Fruit fly (Drosophila melanogaster) Kc167 (cell line): ENCODE results near the gene CG14245.

Experiments used
- Myc ChIP-seq: fragments of >200 bp; optimal IDR thresholded peaks from 2 replicates; lab custom pipeline; 2017; ENCODE audit warnings: missing external identifiers
- Sin3A ChIP-seq: fragments of >200 bp; optimal IDR thresholded peaks from 2 replicates; lab custom pipeline; 2018; ENCODE audit warnings: missing external identifiers
- h ChIP-seq: fragments of >200 bp; optimal IDR thresholded peaks from 3 replicates; lab custom pipeline; 2018; ENCODE audit warnings: missing external identifiers
- insv ChIP-seq: fragments of >200 bp; optimal IDR thresholded peaks from 3 replicates; lab custom pipeline; 2018; ENCODE audit warnings: missing external identifiers
- psq ChIP-seq: fragments of >200 bp; optimal IDR thresholded peaks from 2 replicates; lab custom pipeline; 2017; ENCODE audit warnings: missing external identifiers
- ttk ChIP-seq: sonication (Bioruptor generic); optimal IDR thresholded peaks from 2 replicates; lab custom pipeline; 2017; ENCODE audit warnings: missing external identifiers

Gene CG14245

dm6 chr3R:26728427-26728826 is at the start of gene CG14245:
TSS of gene CG14245 (plus strand) at chr3R:26728727.
- TF ChIP-seq ttk (lab: Kevin White, UChicago) (no peak), Sin3A (lab: Kevin White, UChicago) (no peak), Myc (lab: Kevin White, UChicago) (no peak), h (lab: Kevin White, UChicago) (no peak), insv (lab: Kevin White, UChicago) (no peak), psq (lab: Kevin White, UChicago) (no peak)

- TF ChIP-seq h (lab: Kevin White, UChicago): no peak
- no peak for TF ChIP-seq psq (lab: Kevin White, UChicago)
- TF ChIP-seq insv (lab: Kevin White, UChicago): no peak
- no peak for TF ChIP-seq ttk (lab: Kevin White, UChicago)
- TF ChIP-seq Myc (lab: Kevin White, UChicago): no peak
- no peak for TF ChIP-seq Sin3A (lab: Kevin White, UChicago)
These were observed 46.6 kb upstream of the CG14245 start, which contains the start of gene beat-VII for dm6 chr3R:26681947-26682346. TSS of gene beat-VII (minus strand) at chr3R:26681966.

dm6 chr3R:26690197-26690596 is 38.3 kb upstream of the CG14245 start:
- TF ChIP-seq Myc (lab: Kevin White, UChicago) (no peak), h (lab: Kevin White, UChicago) (no peak), Sin3A (lab: Kevin White, UChicago) (no peak), psq (lab: Kevin White, UChicago) (no peak), ttk (lab: Kevin White, UChicago) (no peak), insv (lab: Kevin White, UChicago) (no peak)

dm6 chr3R:26693490-26693889 is 35.0 kb upstream of the CG14245 start, which contains the start of gene TwdlQ:
TSS of gene TwdlQ (minus strand) at chr3R:26693590.
- TF ChIP-seq Myc (lab: Kevin White, UChicago): no peak
- TF ChIP-seq insv (lab: Kevin White, UChicago): no peak
- no peak for TF ChIP-seq Sin3A (lab: Kevin White, UChicago)
- TF ChIP-seq ttk (lab: Kevin White, UChicago): no peak
- TF ChIP-seq h (lab: Kevin White, UChicago): no peak
- no peak for TF ChIP-seq psq (lab: Kevin White, UChicago)

dm6 chr3R:26700125-26700524 is 28.4 kb upstream of the CG14245 start:
- TF ChIP-seq h (lab: Kevin White, UChicago) (no peak), psq (lab: Kevin White, UChicago) (no peak), Myc (lab: Kevin White, UChicago) (no peak), ttk (lab: Kevin White, UChicago) (no peak), Sin3A (lab: Kevin White, UChicago) (no peak), insv (lab: Kevin White, UChicago) (no peak)

dm6 chr3R:26704310-26704709 is 24.2 kb upstream of the CG14245 start:
- TF ChIP-seq ttk (lab: Kevin White, UChicago): no peak
- TF ChIP-seq h (lab: Kevin White, UChicago): no peak
- no peak for TF ChIP-seq psq (lab: Kevin White, UChicago)
- TF ChIP-seq Sin3A (lab: Kevin White, UChicago): no peak
- TF ChIP-seq insv (lab: Kevin White, UChicago): no peak
- no peak for TF ChIP-seq Myc (lab: Kevin White, UChicago)

dm6 chr3R:26714109-26714576 is 14.4 kb upstream of the CG14245 start, which contains the start of gene amon:
TSS of gene amon (minus strand) at chr3R:26714159.
- TF ChIP-seq insv (lab: Kevin White, UChicago) (no peak), psq (lab: Kevin White, UChicago) (no peak), h (lab: Kevin White, UChicago) (no peak), Myc (lab: Kevin White, UChicago) (no peak), ttk (lab: Kevin White, UChicago) (no peak), Sin3A (lab: Kevin White, UChicago) (no peak)

- no peak for TF ChIP-seq h (lab: Kevin White, UChicago)
- TF ChIP-seq Myc (lab: Kevin White, UChicago): no peak
- no peak for TF ChIP-seq ttk (lab: Kevin White, UChicago)
- no peak for TF ChIP-seq Sin3A (lab: Kevin White, UChicago)
- no peak for TF ChIP-seq insv (lab: Kevin White, UChicago)
- no peak for TF ChIP-seq psq (lab: Kevin White, UChicago)
These were observed 11.2 kb upstream of the CG14245 start, which contains the start of gene CG6425 for dm6 chr3R:26717295-26717694. TSS of gene CG6425 (minus strand) at chr3R:26717389.

dm6 chr3R:26717864-26718263 is 10.7 kb upstream of the CG14245 start, which contains the start of gene Yif1:
TSS of gene Yif1 (plus strand) at chr3R:26717871.
- no peak for TF ChIP-seq Sin3A (lab: Kevin White, UChicago)
- no peak for TF ChIP-seq ttk (lab: Kevin White, UChicago)
- TF ChIP-seq psq (lab: Kevin White, UChicago): no peak
- TF ChIP-seq insv (lab: Kevin White, UChicago): no peak
- no peak for TF ChIP-seq h (lab: Kevin White, UChicago)
- no peak for TF ChIP-seq Myc (lab: Kevin White, UChicago)

- TF ChIP-seq ttk (lab: Kevin White, UChicago) (no peak), Sin3A (lab: Kevin White, UChicago) (no peak), Myc (lab: Kevin White, UChicago) (no peak), insv (lab: Kevin White, UChicago) (no peak), h (lab: Kevin White, UChicago) (no peak), psq (lab: Kevin White, UChicago) (no peak)
These were observed 3.4 kb upstream of the CG14245 start, which contains the start of gene CG6420 for dm6 chr3R:26724977-26725612. TSS of gene CG6420 (minus strand) at chr3R:26725216.

- TF ChIP-seq ttk (lab: Kevin White, UChicago) (no peak), h (lab: Kevin White, UChicago) (no peak), Myc (lab: Kevin White, UChicago) (no peak), Sin3A (lab: Kevin White, UChicago) (no peak), insv (lab: Kevin White, UChicago) (no peak), psq (lab: Kevin White, UChicago) (no peak)
These were observed 2.7 kb upstream of the CG14245 start, which contains the start of gene CG14244 for dm6 chr3R:26725833-26726232. TSS of gene CG14244 (plus strand) at chr3R:26726133.
